Worm (Caenorhabditis elegans) whole organism, young adult: ENCODE measurements around the gene sor-3.
A peak's percentile ranks its signal among the peaks of the same experiment; 100 is the strongest.
"Not testable (repeated sequence)": the region's sequence is repeated elsewhere in the genome, so short reads cannot be mapped to it uniquely, and the experiment has no call there.

Source experiments
- B0336.3 ChIP-seq: fragments of 200-800 bp; sonication (Bioruptor generic); IDR thresholded peaks from 2 replicates; pipeline ENCODE4 v1.3.6; 2022; ENCODE audit warnings: missing genetic modification characterization, missing compliant biosample characterization
- bed-1 ChIP-seq: fragments of 200-800 bp; sonication (Bioruptor generic); IDR thresholded peaks from 2 replicates; pipeline ENCODE4 v1.3.6; 2022; ENCODE audit warnings: missing genetic modification reagents, missing genetic modification characterization, missing compliant biosample characterization
- ceh-100 ChIP-seq: fragments of 200-800 bp; sonication (Bioruptor generic); IDR thresholded peaks from 2 replicates; pipeline ENCODE4 v1.3.6; 2022; ENCODE audit warnings: missing genetic modification reagents, missing genetic modification characterization, missing compliant biosample characterization
- lin-35 ChIP-seq, 3 experiments: fragments of 150-350 bp in 2 of 3; sonication (generic microtip) in 1 of 3; optimal IDR thresholded peaks; 2 replicates each; lab custom pipeline; 2014 to 2018; ENCODE audit warnings: missing biosample characterization in 3 of 3, missing genetic modification characterization in 3 of 3, missing genetic modification reagents in 3 of 3
- nhr-90 ChIP-seq: sonication (generic microtip); optimal IDR thresholded peaks from 2 replicates; lab custom pipeline; 2016; ENCODE audit warnings: missing genotype, mild to moderate bottlenecking, missing genetic modification characterization, missing compliant biosample characterization
- snpc-3.4 ChIP-seq: sonication (generic microtip); optimal IDR thresholded peaks from 2 replicates; lab custom pipeline; 2017; ENCODE audit warnings: missing genetic modification characterization, mild to moderate bottlenecking, missing compliant biosample characterization, antibody characterized with exemption, moderate library complexity, missing genotype, missing genetic modification reagents
- unc-130 ChIP-seq: sonication (generic microtip); optimal IDR thresholded peaks from 2 replicates; lab custom pipeline; 2016; ENCODE audit warnings: missing genetic modification reagents, missing genetic modification characterization, missing compliant biosample characterization

ce11 chrX:351398-351797 is 2.0 kb upstream of the sor-3 start:
- not testable (repeated sequence) for TF ChIP-seq unc-130 (GFP tag; lab: Kevin White, UChicago); lin-35 (GFP tag; optimal IDR thresholded peaks at IDR 0.05; lab: Kevin White, UChicago); B0336.3; snpc-3.4 (tag; lab: Kevin White, UChicago); bed-1 (GFP tag; lab: Robert Waterston, UW); nhr-90
- TF ChIP-seq ceh-100 (GFP tag; lab: Robert Waterston, UW), result peak; percentile 38; the same call in 1 of the 2 replicates
